6 worm cellular contexts compared by ENCODE assay signal in the genomic region with DNA sequence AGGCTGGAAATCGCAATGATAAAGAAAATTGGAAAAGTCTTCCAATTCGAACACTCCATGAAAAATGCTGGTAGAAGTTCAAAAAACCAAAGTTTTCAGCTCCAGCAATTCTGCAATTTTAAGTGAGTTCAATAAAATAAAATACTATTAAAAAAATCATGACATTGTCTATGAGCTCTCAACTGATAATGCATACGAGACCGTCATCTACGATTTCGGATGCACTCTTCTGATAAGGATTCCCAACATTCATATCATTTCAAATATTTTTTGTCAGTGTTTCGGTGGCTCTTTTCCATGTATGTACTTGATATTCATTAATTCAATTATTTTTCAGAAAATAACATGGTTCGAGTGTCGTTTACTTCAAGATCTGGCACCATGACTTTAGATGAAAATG.
TF ChIP-seq lines count a peak whose summit lies in the region.

A gene (plus strand): TSS at position 338 of the 400 bp plus-strand sequence.

TF ChIP-seq in whole organism, L1 larva, 84 proteins besides CTCF, POLR2A, EP300 and RAD21:
- TF ChIP-seq elt-2 (tag; optimal IDR thresholded peaks at IDR 0.05; lab: Kevin White, UChicago) = peak; percentile 4
- no peak for TF ChIP-seq nhr-71 (tag; optimal IDR thresholded peaks at IDR 0.05; lab: Kevin White, UChicago)

TF ChIP-seq in whole organism, L2 larva, 48 proteins besides CTCF, POLR2A, EP300 and RAD21:
- TF ChIP-seq fos-1 (tag; optimal IDR thresholded peaks at IDR 0.05; lab: Kevin White, UChicago) = peak; percentile 52
- TF ChIP-seq nhr-11 (tag; optimal IDR thresholded peaks at IDR 0.05; lab: Kevin White, UChicago) = no peak

TF ChIP-seq in whole organism, L3 larva, 47 proteins besides CTCF, POLR2A, EP300 and RAD21:
- peak; percentile 59 for TF ChIP-seq elt-2 (tag; optimal IDR thresholded peaks at IDR 0.05; lab: Kevin White, UChicago)
- peak; percentile 33 for TF ChIP-seq pqm-1 (tag; optimal IDR thresholded peaks at IDR 0.05; lab: Kevin White, UChicago)
- TF ChIP-seq ztf-4 (tag; optimal IDR thresholded peaks at IDR 0.05; lab: Kevin White, UChicago) = no peak
- no peak for TF ChIP-seq pha-4 (tag; optimal IDR thresholded peaks at IDR 0.05; lab: Kevin White, UChicago)

TF ChIP-seq in whole organism, L4 larva, 104 proteins besides CTCF, POLR2A, EP300 and RAD21:
- TF ChIP-seq aha-1 (tag; lab: Kevin White, UChicago) (no peak), pqm-1 (tag; optimal IDR thresholded peaks at IDR 0.05; lab: Kevin White, UChicago) (peak; percentile 41)

TF ChIP-seq in whole organism, late embryonic, 69 proteins besides CTCF, POLR2A, EP300 and RAD21:
- TF ChIP-seq unc-42 (tag; optimal IDR thresholded peaks at IDR 0.05; lab: Kevin White, UChicago) (no peak), elt-2 (tag; optimal IDR thresholded peaks at IDR 0.05; lab: Kevin White, UChicago) (peak; percentile 21)

TF ChIP-seq in whole organism, young adult, 124 proteins besides CTCF, POLR2A, EP300 and RAD21:
- TF ChIP-seq fkh-3 (tag; optimal IDR thresholded peaks at IDR 0.05; lab: Kevin White, UChicago) (no peak), nhr-80 (tag; optimal IDR thresholded peaks at IDR 0.05; lab: Kevin White, UChicago) (peak; percentile 21)
